Fruit fly (Drosophila melanogaster) whole organism, adult: ENCODE data around the gene sdt.

Experiments
- CG11617 ChIP-seq: fragments of 200-800 bp; sonication (Bioruptor generic); optimal IDR thresholded peaks from 2 replicates; lab custom pipeline; 2017; ENCODE audit warnings: mild to moderate bottlenecking, missing biosample characterization, missing genetic modification reagents, missing genetic modification characterization
- CG1620 ChIP-seq: fragments of 200-800 bp; sonication (Bioruptor generic); optimal IDR thresholded peaks from 2 replicates; lab custom pipeline; 2016; ENCODE audit warnings: missing biosample characterization, missing genetic modification characterization
- CG7045 ChIP-seq: fragments of 200-800 bp; sonication (Bioruptor generic); optimal IDR thresholded peaks from 2 replicates; lab custom pipeline; 2017; ENCODE audit warnings: missing biosample characterization, mild to moderate bottlenecking, missing genetic modification characterization
- CG7101 ChIP-seq: fragments of 200-800 bp; sonication (Bioruptor generic); optimal IDR thresholded peaks from 2 replicates; lab custom pipeline; 2018; ENCODE audit warnings: missing biosample characterization, mild to moderate bottlenecking, missing genetic modification characterization, moderate library complexity
- Clk ChIP-seq: fragments of 200-800 bp; sonication (Bioruptor generic); optimal IDR thresholded peaks from 2 replicates; lab custom pipeline; 2017; ENCODE audit warnings: missing biosample characterization, missing genetic modification characterization
- Hr96 ChIP-seq: fragments of 200-800 bp; sonication (Bioruptor generic); optimal IDR thresholded peaks from 2 replicates; lab custom pipeline; 2016; ENCODE audit warnings: missing biosample characterization, missing genetic modification characterization
- cic ChIP-seq: fragments of 200-800 bp; sonication (Bioruptor generic); optimal IDR thresholded peaks from 2 replicates; lab custom pipeline; 2017; ENCODE audit warnings: missing biosample characterization, mild to moderate bottlenecking, missing genetic modification characterization, moderate library complexity
- cnc ChIP-seq, 2 experiments: fragments of >200 bp; optimal IDR thresholded peaks; 2 replicates each; lab custom pipeline; 2017
- kay ChIP-seq: fragments of 200-800 bp; sonication (Bioruptor generic); peaks from one replicate; lab custom pipeline; 2016; ENCODE audit warnings: missing biosample characterization, missing genetic modification characterization, borderline replicate concordance
- ovo ChIP-seq: fragments of 200-800 bp; sonication (Bioruptor generic); optimal IDR thresholded peaks from 2 replicates; lab custom pipeline; 2016; ENCODE audit warnings: missing biosample characterization, missing genetic modification characterization
- tj ChIP-seq: fragments of 200-800 bp; sonication (Bioruptor generic); optimal IDR thresholded peaks from 3 replicates; lab custom pipeline; 2017; ENCODE audit warnings: missing biosample characterization, mild to moderate bottlenecking, missing genetic modification characterization, moderate library complexity
- toe ChIP-seq: fragments of 200-800 bp; sonication (Bioruptor generic); optimal IDR thresholded peaks from 2 replicates; lab custom pipeline; 2016; ENCODE audit warnings: missing biosample characterization, missing genetic modification characterization

dm6 chrX:8215094-8215854 lies 36.9 kb downstream of the sdt start:
- TF ChIP-seq Clk (GFP tag; lab: Kevin White, UChicago) (no peak), cic (GFP tag; lab: Kevin White, UChicago) (no peak), Hr96 (GFP tag; lab: Kevin White, UChicago) (no peak), CG11617 (GFP tag; lab: Kevin White, UChicago) (no peak), CG1620 (GFP tag; lab: Kevin White, UChicago) (no peak), kay (GFP tag; lab: Kevin White, UChicago) (no peak), tj (GFP tag; lab: Kevin White, UChicago) (no peak), ovo (GFP tag; lab: Kevin White, UChicago) (no peak), toe (GFP tag; lab: Kevin White, UChicago) (no peak), cnc (optimal IDR thresholded peaks at IDR 0.05; lab: Kevin White, UChicago) (no peak), CG7101 (tag; lab: Kevin White, UChicago) (no peak), CG7045 (GFP tag; lab: Kevin White, UChicago) (no peak)
